Fruit fly (Drosophila melanogaster): ENCODE data around the gene JhI-21.

The JhI-21 gene

DNA sequence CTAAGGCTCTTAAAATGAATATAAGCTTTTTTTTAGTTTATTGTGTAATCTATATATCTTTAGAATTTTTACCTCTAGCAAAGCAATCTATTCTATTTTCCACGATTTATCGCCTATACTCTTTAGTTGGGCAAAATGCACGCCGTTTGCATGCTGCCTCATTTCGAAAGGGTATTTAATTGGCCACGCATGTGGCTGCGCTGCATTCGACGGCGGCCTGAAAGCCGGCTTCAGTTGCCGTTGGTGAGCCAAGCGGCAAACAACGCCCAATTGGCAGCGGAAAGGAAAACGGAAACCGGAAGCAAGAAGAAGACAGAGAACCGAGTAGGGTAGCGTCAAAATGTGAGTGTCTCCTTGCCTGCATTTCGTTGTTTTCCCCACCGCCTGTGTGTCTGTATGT lies 20.0 kb upstream of the JhI-21 start, which contains the start of gene CG14947 (continued):
- TF ChIP-seq Ets97D (GFP tag; optimal IDR thresholded peaks at IDR 0.05) (peak; percentile 76), disco-r (GFP tag; optimal IDR thresholded peaks at IDR 0.05) (no peak), Sin3A (optimal IDR thresholded peaks at IDR 0.05) (no peak), CG10462 (GFP tag; optimal IDR thresholded peaks at IDR 0.05) (no peak), H15 (GFP tag; IDR thresholded peaks at IDR 0.05) (no peak), p53 (GFP tag; optimal IDR thresholded peaks at IDR 0.05) (no peak), MTF-1 (GFP tag; optimal IDR thresholded peaks at IDR 0.05; ENCODE audit: borderline replicate concordance) (peak; percentile 17), Blimp-1 (GFP tag; optimal IDR thresholded peaks at IDR 0.05) (peak; percentile 42), Xrp1 (GFP tag; IDR thresholded peaks at IDR 0.05) (0 out of 2 replicates have a peak, but pooled peaks have one; percentile 31), chif (GFP tag; optimal IDR thresholded peaks at IDR 0.05) (no peak), gem (tag; optimal IDR thresholded peaks at IDR 0.05) (peak; percentile 27), Usf (GFP tag; optimal IDR thresholded peaks at IDR 0.05) (no peak), gsb (GFP tag; IDR thresholded peaks at IDR 0.05) (0 out of 2 replicates have a peak, but pooled peaks have one; percentile 27), fd96Cb (tag; optimal IDR thresholded peaks at IDR 0.05) (no peak), CG8924 (tag; optimal IDR thresholded peaks at IDR 0.05) (no peak), CG4282 (GFP tag; optimal IDR thresholded peaks at IDR 0.05) (no peak), bsh (GFP tag; optimal IDR thresholded peaks at IDR 0.05) (peak in 1 of 2 experiments; percentile 20), abd-A (tag; optimal IDR thresholded peaks at IDR 0.05) (no peak), Nf-YA (GFP tag; IDR thresholded peaks at IDR 0.05) (0 out of 2 replicates have a peak, but pooled peaks have one; percentile 25), onecut (GFP tag; IDR thresholded peaks at IDR 0.05) (no peak), crp (GFP tag; optimal IDR thresholded peaks at IDR 0.05) (no peak), ham (GFP tag; IDR thresholded peaks at IDR 0.05) (no peak), ap (GFP tag; IDR thresholded peaks at IDR 0.05) (peak; percentile 27; the same call in 1 of the 2 replicates), sens (GFP tag) (peak; percentile 75), Rfx (GFP tag; IDR thresholded peaks at IDR 0.05) (no peak), luna (GFP tag; optimal IDR thresholded peaks at IDR 0.05) (no peak), sd (tag; optimal IDR thresholded peaks at IDR 0.05) (no peak), Vsx1 (GFP tag; optimal IDR thresholded peaks at IDR 0.05) (peak; percentile 43), Kr (GFP tag; optimal IDR thresholded peaks at IDR 0.05) (peak; percentile 25), NFAT (GFP tag; IDR thresholded peaks at IDR 0.05) (0 out of 2 replicates have a peak, but pooled peaks have one; percentile 13), CG34422 (GFP tag; IDR thresholded peaks at IDR 0.05) (no peak), hth (optimal IDR thresholded peaks at IDR 0.05) (no peak), CG15514 (GFP tag; optimal IDR thresholded peaks at IDR 0.05) (no peak), eve (GFP tag; optimal IDR thresholded peaks at IDR 0.05) (no peak), Gsc (GFP tag; IDR thresholded peaks at IDR 0.05) (no peak), CG8290 (GFP tag; optimal IDR thresholded peaks at IDR 0.05) (no peak), CG8290 (tag; optimal IDR thresholded peaks at IDR 0.05) (peak in 1 of 2 experiments; percentile 41), CG10431 (GFP tag; optimal IDR thresholded peaks at IDR 0.05) (peak; percentile 2), Dip2 (GFP tag; IDR thresholded peaks at IDR 0.05) (no peak), CG6175 (GFP tag; IDR thresholded peaks at IDR 0.05) (0 out of 3 replicates have a peak, but pooled peaks have one; percentile 32), NfI (GFP tag; optimal IDR thresholded peaks at IDR 0.05) (no peak), CG2712 (tag; optimal IDR thresholded peaks at IDR 0.05) (peak; percentile 15), Sox102F (GFP tag; optimal IDR thresholded peaks at IDR 0.05) (peak; percentile 20), CG15479 (GFP tag; optimal IDR thresholded peaks at IDR 0.05) (peak; percentile 39), jigr1 (GFP tag; IDR thresholded peaks at IDR 0.05) (no peak), CG15269 (tag; optimal IDR thresholded peaks at IDR 0.05) (no peak), Max (GFP tag; optimal IDR thresholded peaks at IDR 0.05) (no peak), ac (GFP tag; optimal IDR thresholded peaks at IDR 0.05) (peak; percentile 32), Ptx1 (GFP tag; IDR thresholded peaks at IDR 0.05) (0 out of 2 replicates have a peak, but pooled peaks have one; percentile 18), CG15073 (GFP tag; optimal IDR thresholded peaks at IDR 0.05) (no peak), NC2α (GFP tag; optimal IDR thresholded peaks at IDR 0.05) (no peak), chm (GFP tag; IDR thresholded peaks at IDR 0.05) (0 out of 2 replicates have a peak, but pooled peaks have one; percentile 40)
